Worm (Caenorhabditis elegans): Measurements from ENCODE around the gene Y45F10A.7.

Y45F10A.7 gene

ce11 chrIV:13521785-13522184 lies 29.4 kb downstream of the Y45F10A.7 start, which contains the start of gene dcap-2:
Gene dcap-2 (minus strand): TSS chrIV:13521870.
- no peak for TF ChIP-seq scrt-1 (GFP tag; IDR thresholded peaks at IDR 0.05)
- TF ChIP-seq pes-1 (GFP tag; IDR thresholded peaks at IDR 0.05), result no peak
- TF ChIP-seq aly-1 (tag; optimal IDR thresholded peaks at IDR 0.05), result no peak
- TF ChIP-seq hnd-1 (tag; optimal IDR thresholded peaks at IDR 0.05), result no peak
- no peak for TF ChIP-seq tbx-37 (GFP tag; conservative IDR thresholded peaks at IDR 0.05)
- TF ChIP-seq tbx-11 (GFP tag; IDR thresholded peaks at IDR 0.05), result no peak
- no peak for TF ChIP-seq B0310.2 (tag; optimal IDR thresholded peaks at IDR 0.05)
- TF ChIP-seq ceh-13 (GFP tag; optimal IDR thresholded peaks at IDR 0.05), result no peak
- no peak for TF ChIP-seq F13C5.2 (tag; optimal IDR thresholded peaks at IDR 0.05)
- TF ChIP-seq hmbx-1 (tag; optimal IDR thresholded peaks at IDR 0.05), result no peak
- TF ChIP-seq flt-1 (GFP tag; IDR thresholded peaks at IDR 0.05), result no peak
- no peak for TF ChIP-seq hmg-4 (GFP tag; optimal IDR thresholded peaks at IDR 0.05)
- TF ChIP-seq ama-1 (optimal IDR thresholded peaks at IDR 0.05), result no peak

- TF ChIP-seq F13C5.2 (tag; optimal IDR thresholded peaks at IDR 0.05) (no peak), ama-1 (optimal IDR thresholded peaks at IDR 0.05) (no peak), ceh-36 (tag; optimal IDR thresholded peaks at IDR 0.05) (no peak), hmbx-1 (tag; optimal IDR thresholded peaks at IDR 0.05) (no peak), aly-1 (tag; optimal IDR thresholded peaks at IDR 0.05) (no peak), B0310.2 (tag; optimal IDR thresholded peaks at IDR 0.05) (no peak), flt-1 (GFP tag; IDR thresholded peaks at IDR 0.05) (no peak), tbx-11 (GFP tag; IDR thresholded peaks at IDR 0.05) (no peak)
Measured at ce11 chrIV:13525223-13525622, 32.9 kb downstream of the Y45F10A.7 start.

ce11 chrIV:13538901-13539300 lies 46.5 kb downstream of the Y45F10A.7 start:
- TF ChIP-seq scrt-1 (GFP tag; IDR thresholded peaks at IDR 0.05), result no peak
- no peak for TF ChIP-seq tra-4 (tag; optimal IDR thresholded peaks at IDR 0.05)
- TF ChIP-seq ets-7 (tag; optimal IDR thresholded peaks at IDR 0.05), result no peak
- no peak for TF ChIP-seq ceh-13 (GFP tag; optimal IDR thresholded peaks at IDR 0.05)
- no peak for TF ChIP-seq ceh-36 (tag; optimal IDR thresholded peaks at IDR 0.05)
- no peak for TF ChIP-seq hmg-4 (GFP tag; optimal IDR thresholded peaks at IDR 0.05)
- TF ChIP-seq flt-1 (GFP tag; IDR thresholded peaks at IDR 0.05), result no peak
- TF ChIP-seq B0310.2 (tag; optimal IDR thresholded peaks at IDR 0.05), result no peak
- no peak for TF ChIP-seq pes-1 (GFP tag; IDR thresholded peaks at IDR 0.05)
- TF ChIP-seq hnd-1 (tag; optimal IDR thresholded peaks at IDR 0.05), result no peak
- no peak for TF ChIP-seq ama-1 (optimal IDR thresholded peaks at IDR 0.05)
- TF ChIP-seq hmbx-1 (tag; optimal IDR thresholded peaks at IDR 0.05), result no peak
- TF ChIP-seq tbx-11 (GFP tag; IDR thresholded peaks at IDR 0.05), result no peak
- no peak for TF ChIP-seq F13C5.2 (tag; optimal IDR thresholded peaks at IDR 0.05)
- no peak for TF ChIP-seq aly-1 (tag; optimal IDR thresholded peaks at IDR 0.05)
- no peak for TF ChIP-seq sea-1 (GFP tag; conservative IDR thresholded peaks at IDR 0.05)

ce11 chrIV:13540165-13540564 lies 47.8 kb downstream of the Y45F10A.7 start, which contains the start of gene rsd-2:
Gene rsd-2 (minus strand): TSS chrIV:13540265.
- TF ChIP-seq F13C5.2 (tag; optimal IDR thresholded peaks at IDR 0.05), result no peak
- TF ChIP-seq tbx-37 (GFP tag; conservative IDR thresholded peaks at IDR 0.05), result no peak
- TF ChIP-seq tbx-11 (GFP tag; IDR thresholded peaks at IDR 0.05), result no peak
- no peak for TF ChIP-seq sea-1 (GFP tag; conservative IDR thresholded peaks at IDR 0.05)
- no peak for TF ChIP-seq ceh-13 (GFP tag; optimal IDR thresholded peaks at IDR 0.05)
- no peak for TF ChIP-seq B0310.2 (tag; optimal IDR thresholded peaks at IDR 0.05)
- no peak for TF ChIP-seq ets-7 (tag; optimal IDR thresholded peaks at IDR 0.05)
- no peak for TF ChIP-seq hnd-1 (tag; optimal IDR thresholded peaks at IDR 0.05)
- TF ChIP-seq tra-4 (tag; optimal IDR thresholded peaks at IDR 0.05), result no peak
- TF ChIP-seq ceh-36 (tag; optimal IDR thresholded peaks at IDR 0.05), result no peak
- TF ChIP-seq hmg-4 (GFP tag; optimal IDR thresholded peaks at IDR 0.05), result no peak
- TF ChIP-seq ama-1 (optimal IDR thresholded peaks at IDR 0.05), result no peak
- TF ChIP-seq flt-1 (GFP tag; IDR thresholded peaks at IDR 0.05), result no peak
- TF ChIP-seq pes-1 (GFP tag; IDR thresholded peaks at IDR 0.05), result no peak
- TF ChIP-seq scrt-1 (GFP tag; IDR thresholded peaks at IDR 0.05), result no peak
- TF ChIP-seq aly-1 (tag; optimal IDR thresholded peaks at IDR 0.05), result no peak
- TF ChIP-seq hmbx-1 (tag; optimal IDR thresholded peaks at IDR 0.05), result no peak

All from whole organism, early embryonic.